Worm (Caenorhabditis elegans) whole organism, L1 larva: ENCODE results near the gene fbxa-209.

ENCODE experiments used
- C16A3.4 ChIP-seq: fragments of 150-350 bp; optimal IDR thresholded peaks from 2 replicates; lab custom pipeline; 2014; ENCODE audit warnings: missing biosample characterization, missing genetic modification characterization
- F16B12.6 ChIP-seq: fragments of 150-350 bp; optimal IDR thresholded peaks from 2 replicates; lab custom pipeline; 2014; ENCODE audit warnings: missing biosample characterization, missing genetic modification characterization
- Y116A8C.19 ChIP-seq: sonication (generic microtip); optimal IDR thresholded peaks from 2 replicates; lab custom pipeline; 2016; ENCODE audit warnings: missing compliant biosample characterization, missing genetic modification characterization, borderline replicate concordance
- blmp-1 ChIP-seq: fragments of 150-350 bp; optimal IDR thresholded peaks from 2 replicates; lab custom pipeline; 2014; ENCODE audit warnings: missing biosample characterization, missing genetic modification characterization
- ceh-63 ChIP-seq: fragments of 200-800 bp; sonication (Bioruptor generic); optimal IDR thresholded peaks from 2 replicates; lab custom pipeline; 2018; ENCODE audit warnings: mild to moderate bottlenecking, missing genetic modification characterization, missing compliant biosample characterization
- ces-1 ChIP-seq: fragments of 150-350 bp; optimal IDR thresholded peaks from 2 replicates; lab custom pipeline; 2014; ENCODE audit warnings: missing biosample characterization, missing genetic modification reagents, missing genetic modification characterization
- dpl-1 ChIP-seq, 3 experiments: fragments of 150-350 bp in 2 of 3; sonication (generic microtip) in 1 of 3; optimal IDR thresholded peaks; 2 replicates each; lab custom pipeline; 2014 to 2017; ENCODE audit warnings: missing biosample characterization in 3 of 3, missing genetic modification characterization in 3 of 3, missing genetic modification reagents in 3 of 3
- dsc-1 ChIP-seq: sonication (generic microtip); optimal IDR thresholded peaks from 2 replicates; lab custom pipeline; 2016; ENCODE audit warnings: mild to moderate bottlenecking, missing genetic modification characterization, missing compliant biosample characterization
- efl-1 ChIP-seq, 4 experiments: fragments of 150-350 bp; optimal IDR thresholded peaks in 3 of 4; peaks in 1 of 4; 1 replicate in 1 of 4; 2 replicates in 3 of 4; lab custom pipeline; 2014; ENCODE audit warnings: missing biosample characterization in 2 of 4, missing genetic modification characterization in 2 of 4, missing genetic modification reagents in 2 of 4
- efl-3 ChIP-seq: fragments of 200-800 bp; sonication (Bioruptor generic); optimal IDR thresholded peaks from 2 replicates; lab custom pipeline; 2018; ENCODE audit warnings: mild to moderate bottlenecking, missing genetic modification characterization, missing compliant biosample characterization
- elt-2 ChIP-seq: sonication (generic microtip); optimal IDR thresholded peaks from 2 replicates; lab custom pipeline; 2016; ENCODE audit warnings: missing genetic modification characterization, mild to moderate bottlenecking, inconsistent platforms, missing compliant biosample characterization, missing genetic modification reagents
- fkh-10 ChIP-seq: sonication (generic microtip); optimal IDR thresholded peaks from 2 replicates; lab custom pipeline; 2017; ENCODE audit warnings: missing biosample characterization, missing genetic modification reagents, missing genetic modification characterization
- hlh-17 ChIP-seq: fragments of 200-800 bp; sonication (Bioruptor generic); optimal IDR thresholded peaks from 2 replicates; lab custom pipeline; 2018; ENCODE audit warnings: missing genetic modification characterization, mild to moderate bottlenecking, missing compliant biosample characterization, moderate library complexity, borderline replicate concordance
- hlh-4 ChIP-seq: sonication (generic microtip); optimal IDR thresholded peaks from 2 replicates; lab custom pipeline; 2016; ENCODE audit warnings: mild to moderate bottlenecking, missing genetic modification characterization, missing compliant biosample characterization
- isw-1 ChIP-seq: fragments of 200-800 bp; sonication (Bioruptor generic); IDR thresholded peaks from 2 replicates; pipeline ENCODE4 v1.3.6; 2022; ENCODE audit warnings: missing genetic modification characterization, missing compliant biosample characterization
- lin-35 ChIP-seq, 2 experiments: fragments of 150-350 bp; optimal IDR thresholded peaks; 2 replicates each; lab custom pipeline; 2014; ENCODE audit warnings: missing biosample characterization in 2 of 2, missing genetic modification characterization in 2 of 2, missing genetic modification reagents in 2 of 2
- lin-39 ChIP-seq: fragments of 150-350 bp; optimal IDR thresholded peaks from 2 replicates; lab custom pipeline; 2014; ENCODE audit warnings: missing biosample characterization, missing genetic modification reagents, missing genetic modification characterization
- mab-9 ChIP-seq: fragments of 200-800 bp; sonication (Bioruptor generic); IDR thresholded peaks from 2 replicates; pipeline ENCODE4 v1.3.6; 2022; ENCODE audit warnings: missing genetic modification reagents, missing genetic modification characterization, missing compliant biosample characterization
- mep-1 ChIP-seq: fragments of 150-350 bp; optimal IDR thresholded peaks from 2 replicates; lab custom pipeline; 2014; ENCODE audit warnings: missing biosample characterization, missing genetic modification characterization
- nhr-11 ChIP-seq: fragments of 150-350 bp; optimal IDR thresholded peaks from 2 replicates; lab custom pipeline; 2014; ENCODE audit warnings: missing biosample characterization, missing genetic modification characterization
- nhr-20 ChIP-seq: sonication (generic microtip); optimal IDR thresholded peaks from 2 replicates; lab custom pipeline; 2016; ENCODE audit warnings: mild to moderate bottlenecking, missing genetic modification characterization, missing compliant biosample characterization
- nhr-237 ChIP-seq: fragments of 150-350 bp; optimal IDR thresholded peaks from 2 replicates; lab custom pipeline; 2014; ENCODE audit warnings: missing biosample characterization, missing genetic modification characterization
- nhr-47 ChIP-seq: sonication (generic microtip); optimal IDR thresholded peaks from 2 replicates; lab custom pipeline; 2016; ENCODE audit warnings: mild to moderate bottlenecking, missing genetic modification characterization, moderate library complexity, missing compliant biosample characterization
- nhr-71 ChIP-seq: sonication (generic microtip); optimal IDR thresholded peaks from 2 replicates; lab custom pipeline; 2016; ENCODE audit warnings: mild to moderate bottlenecking, missing genetic modification characterization, moderate library complexity, missing compliant biosample characterization
- nhr-76 ChIP-seq: sonication (generic microtip); optimal IDR thresholded peaks from 2 replicates; lab custom pipeline; 2017; ENCODE audit warnings: missing biosample characterization, missing genetic modification characterization
- nhr-77 ChIP-seq: fragments of 150-350 bp; optimal IDR thresholded peaks from 2 replicates; lab custom pipeline; 2014; ENCODE audit warnings: missing biosample characterization, missing genetic modification characterization
- nhr-84 ChIP-seq: sonication (generic microtip); optimal IDR thresholded peaks from 2 replicates; lab custom pipeline; 2017; ENCODE audit warnings: missing biosample characterization, missing genetic modification characterization
- nhr-85 ChIP-seq: sonication (generic microtip); peaks from one replicate; lab custom pipeline; 2016; ENCODE audit warnings: missing genetic modification characterization, inconsistent platforms, missing compliant biosample characterization
- pag-3 ChIP-seq: sonication (generic microtip); optimal IDR thresholded peaks from 2 replicates; lab custom pipeline; 2017; ENCODE audit warnings: missing genetic modification characterization, mild to moderate bottlenecking, missing compliant biosample characterization, antibody characterized with exemption, borderline replicate concordance; ENCODE audit not compliant: insufficient read depth
- pax-3 ChIP-seq: fragments of 200-800 bp; sonication (Bioruptor generic); optimal IDR thresholded peaks from 2 replicates; lab custom pipeline; 2018; ENCODE audit warnings: mild to moderate bottlenecking, missing genetic modification characterization, moderate library complexity, missing compliant biosample characterization
- pqm-1 ChIP-seq: sonication (generic microtip); optimal IDR thresholded peaks from 3 replicates; lab custom pipeline; 2017; ENCODE audit warnings: missing biosample characterization, missing genetic modification characterization
- sox-4 ChIP-seq: sonication (generic microtip); optimal IDR thresholded peaks from 2 replicates; lab custom pipeline; 2016; ENCODE audit warnings: missing genetic modification characterization, missing compliant biosample characterization
- sup-37 ChIP-seq: fragments of 200-800 bp; sonication (Bioruptor generic); optimal IDR thresholded peaks from 2 replicates; lab custom pipeline; 2018; ENCODE audit warnings: mild to moderate bottlenecking, missing genetic modification characterization, missing compliant biosample characterization
- swsn-7 ChIP-seq: sonication (generic microtip); optimal IDR thresholded peaks from 2 replicates; lab custom pipeline; 2016; ENCODE audit warnings: missing genetic modification characterization, missing compliant biosample characterization
- tbx-2 ChIP-seq: sonication (generic microtip); optimal IDR thresholded peaks from 2 replicates; lab custom pipeline; 2016; ENCODE audit warnings: missing genetic modification characterization, missing compliant biosample characterization
- unc-62 ChIP-seq: fragments of 150-350 bp; optimal IDR thresholded peaks from 2 replicates; lab custom pipeline; 2014; ENCODE audit warnings: missing biosample characterization, missing genetic modification reagents, missing genetic modification characterization
- ztf-4 ChIP-seq: fragments of 150-350 bp; optimal IDR thresholded peaks from 2 replicates; lab custom pipeline; 2014; ENCODE audit warnings: missing biosample characterization, missing genetic modification characterization

The fbxa-209 gene

DNA sequence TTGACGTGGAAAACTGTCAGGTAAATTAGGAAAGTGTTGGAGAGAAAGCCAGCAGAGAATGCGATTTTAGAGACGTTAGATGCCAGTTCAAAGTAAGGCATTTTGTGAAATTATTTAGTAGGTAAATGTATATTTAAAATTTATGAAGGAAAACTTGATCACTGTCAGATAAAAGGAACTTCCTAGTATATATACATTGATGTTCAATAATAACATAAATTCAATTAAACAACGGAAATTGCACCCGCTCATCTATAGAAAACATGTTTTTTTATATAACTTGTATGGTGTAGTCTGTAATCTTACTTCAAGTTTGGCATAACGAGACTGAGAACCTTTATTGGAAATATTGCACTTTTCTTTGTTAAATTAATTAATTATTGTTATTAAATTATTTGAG is 32.2 kb upstream of the fbxa-209 start, which contains the start of gene str-71:
TSS of gene str-71 (minus strand) at position 101 of the 400 bp plus-strand sequence.
- TF ChIP-seq fkh-10 (GFP tag; lab: Kevin White, UChicago) (no peak), efl-1 (optimal IDR thresholded peaks at IDR 0.05; lab: Kevin White, UChicago) (no peak), efl-1 (GFP tag; optimal IDR thresholded peaks at IDR 0.05 in 1 of 2; lab: Kevin White, UChicago) (no peak), dsc-1 (tag; lab: Kevin White, UChicago) (no peak), lin-39 (tag; lab: Kevin White, UChicago) (no peak), ceh-63 (GFP tag; lab: Kevin White, UChicago) (no peak), C16A3.4 (no peak), nhr-47 (tag; lab: Kevin White, UChicago) (no peak), sox-4 (tag; lab: Kevin White, UChicago) (no peak), dpl-1 (GFP tag; optimal IDR thresholded peaks at IDR 0.05; lab: Kevin White, UChicago) (no peak), sup-37 (GFP tag; lab: Kevin White, UChicago) (no peak), hlh-17 (GFP tag; lab: Kevin White, UChicago) (no peak), nhr-11 (tag; lab: Kevin White, UChicago) (no peak), pax-3 (tag; lab: Kevin White, UChicago) (no peak), nhr-84 (tag; lab: Kevin White, UChicago) (no peak), isw-1 (GFP tag; lab: Robert Waterston, UW) (no peak), blmp-1 (tag; lab: Kevin White, UChicago) (no peak), F16B12.6 (no peak)

- TF ChIP-seq blmp-1 (tag; lab: Kevin White, UChicago) (no peak), nhr-85 (peak; percentile 22)
These were observed 27.5 kb upstream of the fbxa-209 start for ce11 chrV:15454322-15454721.

- TF ChIP-seq sup-37 (GFP tag; lab: Kevin White, UChicago) (no peak), ces-1 (GFP tag; lab: Kevin White, UChicago) (no peak), hlh-4 (no peak), dpl-1 (GFP tag; optimal IDR thresholded peaks at IDR 0.05; lab: Kevin White, UChicago) (no peak), nhr-76 (tag; lab: Kevin White, UChicago) (no peak), Y116A8C.19 (tag; lab: Kevin White, UChicago) (no peak), elt-2 (tag; lab: Kevin White, UChicago) (no peak), swsn-7 (tag; lab: Kevin White, UChicago) (no peak), ztf-4 (tag; lab: Kevin White, UChicago) (no peak)
These were observed 24.6 kb upstream of the fbxa-209 start, which contains the start of gene srw-33 for ce11 chrV:15451421-15451820. srw-33 (minus strand) TSS chrV:15451521.

DNA sequence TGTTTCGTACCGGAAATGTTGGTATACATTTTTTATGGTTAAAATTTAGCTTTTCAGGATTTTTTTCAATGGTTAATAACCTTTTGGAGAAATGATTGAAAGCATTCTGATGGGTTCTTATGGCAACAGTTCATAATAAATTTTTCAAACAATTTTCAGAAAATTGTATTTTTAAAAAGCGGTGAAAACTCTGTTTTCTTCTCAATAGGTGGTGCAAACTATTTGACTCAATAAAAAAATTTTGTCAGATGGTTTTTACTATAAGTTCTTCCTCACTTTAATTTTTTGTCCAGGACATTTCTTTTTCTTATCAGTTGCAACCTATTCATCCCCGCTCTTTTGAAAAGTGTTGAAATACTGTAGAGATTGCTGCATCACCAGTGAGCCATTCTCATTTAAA is 22.0 kb upstream of the fbxa-209 start, which contains the start of gene T26H5.14:
TSS of gene T26H5.14 (plus strand) at position 301 of the 400 bp plus-strand sequence.
- TF ChIP-seq nhr-20 (tag; lab: Kevin White, UChicago) = no peak
- TF ChIP-seq ceh-63 (GFP tag; lab: Kevin White, UChicago) = no peak
- TF ChIP-seq lin-35 (GFP tag; optimal IDR thresholded peaks at IDR 0.05; lab: Kevin White, UChicago) = no peak

DNA sequence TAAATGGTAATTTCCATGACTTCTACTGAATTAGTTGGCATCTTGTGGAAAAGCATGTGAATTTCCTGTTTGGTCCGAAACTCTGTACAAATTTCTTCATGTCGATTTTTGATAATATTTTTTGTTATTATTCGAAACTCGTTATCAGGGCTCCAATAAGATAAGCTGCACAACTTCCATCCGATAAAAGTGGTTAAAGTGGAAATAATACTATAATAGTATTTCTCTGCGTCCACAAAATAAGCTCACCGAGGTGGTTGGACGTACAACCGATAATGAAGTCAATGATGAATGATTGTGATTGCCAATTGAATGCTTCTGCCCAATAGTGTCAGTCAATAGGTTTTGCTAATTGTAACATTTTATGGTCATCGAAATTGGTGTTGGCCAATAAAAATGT is 21.6 kb upstream of the fbxa-209 start, which contains the start of gene T26H5.4:
TSS of gene T26H5.4 (minus strand) at position 294 of the 400 bp plus-strand sequence.
- TF ChIP-seq mab-9 (no peak), nhr-237 (tag; lab: Kevin White, UChicago) (no peak), F16B12.6 (no peak), elt-2 (tag; lab: Kevin White, UChicago) (peak; percentile 95), nhr-85 (no peak), tbx-2 (tag; lab: Kevin White, UChicago) (no peak), efl-1 (optimal IDR thresholded peaks at IDR 0.05; lab: Kevin White, UChicago) (no peak), efl-1 (GFP tag; optimal IDR thresholded peaks at IDR 0.05 in 1 of 2; lab: Kevin White, UChicago) (peak in 1 of 2 experiments; percentile 73)

- TF ChIP-seq lin-35 (GFP tag; optimal IDR thresholded peaks at IDR 0.05; lab: Kevin White, UChicago) = no peak
- no peak for TF ChIP-seq efl-3 (GFP tag; lab: Kevin White, UChicago)
- TF ChIP-seq C16A3.4 = no peak
- TF ChIP-seq pqm-1 (tag; lab: Kevin White, UChicago) = no peak
- TF ChIP-seq ceh-63 (GFP tag; lab: Kevin White, UChicago) = no peak
- TF ChIP-seq mep-1 (tag; lab: Kevin White, UChicago) = no peak
- TF ChIP-seq F16B12.6 = no peak
- TF ChIP-seq nhr-71 (tag; lab: Kevin White, UChicago) = no peak
- TF ChIP-seq unc-62 = no peak
- TF ChIP-seq tbx-2 (tag; lab: Kevin White, UChicago) = no peak
- no peak for TF ChIP-seq efl-1 (optimal IDR thresholded peaks at IDR 0.05; lab: Kevin White, UChicago)
- TF ChIP-seq efl-1 (GFP tag; optimal IDR thresholded peaks at IDR 0.05 in 1 of 2; lab: Kevin White, UChicago) = no peak
- TF ChIP-seq nhr-77 (tag; lab: Kevin White, UChicago) = no peak
- TF ChIP-seq pag-3 = no peak
These were observed 18.6 kb upstream of the fbxa-209 start, which contains the start of gene srh-239 for ce11 chrV:15445437-15445836. srh-239 (plus strand) TSS chrV:15445737.
